Fruit fly (Drosophila melanogaster): Measurements from ENCODE around the gene CG43844.

Gene CG43844

DNA sequence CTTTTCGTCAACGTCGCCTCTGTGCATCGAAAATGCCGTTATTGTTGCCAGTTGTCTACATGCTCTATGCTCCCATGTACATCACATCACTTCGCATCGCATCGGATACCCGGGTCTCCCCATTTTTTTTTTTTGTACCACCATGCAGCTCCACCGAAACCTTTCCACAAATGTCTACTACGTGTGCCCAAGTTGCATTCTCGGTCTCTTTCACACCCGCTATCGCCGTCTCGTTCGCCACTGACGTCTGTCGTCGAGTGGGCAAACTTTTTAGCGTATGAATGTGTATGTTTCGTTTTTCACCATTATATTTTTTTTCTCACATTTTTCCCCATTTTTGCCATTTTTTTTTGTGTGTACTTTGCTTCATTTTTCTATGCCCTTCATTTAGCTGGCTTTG lies 3.1 kb downstream of the CG43844 start (continued):
- no peak for TF ChIP-seq Hr38 (GFP tag; optimal IDR thresholded peaks at IDR 0.05)
- TF ChIP-seq OdsH (GFP tag; optimal IDR thresholded peaks at IDR 0.05) = no peak
- TF ChIP-seq esn (GFP tag; optimal IDR thresholded peaks at IDR 0.05) = no peak
- no peak for TF ChIP-seq Hr39 (GFP tag; optimal IDR thresholded peaks at IDR 0.05)
- TF ChIP-seq spab (GFP tag; optimal IDR thresholded peaks at IDR 0.05) = peak; percentile 36
- peak; percentile 21 for TF ChIP-seq CG1621 (tag; optimal IDR thresholded peaks at IDR 0.05)
- TF ChIP-seq CG16779 (tag; optimal IDR thresholded peaks at IDR 0.05) = no peak
- no peak for TF ChIP-seq Sox15 (GFP tag; optimal IDR thresholded peaks at IDR 0.05)
- TF ChIP-seq dsx (GFP tag; optimal IDR thresholded peaks at IDR 0.05; ENCODE audit: poor library complexity, severe bottlenecking) = peak; percentile 17
- no peak for TF ChIP-seq lz (GFP tag; optimal IDR thresholded peaks at IDR 0.05)
- TF ChIP-seq fkh (GFP tag; optimal IDR thresholded peaks at IDR 0.05) = no peak

DNA sequence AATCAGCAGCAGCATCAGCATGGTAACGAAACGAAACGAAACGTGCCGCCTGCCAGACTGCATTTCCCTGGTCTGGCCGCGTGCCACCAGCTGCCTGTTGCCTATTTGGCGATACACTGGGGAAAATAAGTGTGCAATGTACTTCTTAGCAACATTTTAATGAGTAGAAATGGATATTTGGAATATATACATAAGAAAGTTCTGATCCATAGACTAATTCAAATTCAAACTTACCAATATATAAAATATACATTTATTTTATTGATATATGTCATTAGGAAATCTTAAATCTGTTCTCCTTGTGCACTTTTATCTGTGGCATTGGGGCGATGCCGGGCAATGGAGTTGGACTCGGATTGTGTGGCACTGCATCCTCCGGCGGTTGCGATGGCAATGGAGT lies 4.6 kb downstream of the CG43844 start:
- TF ChIP-seq CG34406 (GFP tag; optimal IDR thresholded peaks at IDR 0.05) = peak; percentile 51
- no peak for TF ChIP-seq CG6854 (GFP tag; optimal IDR thresholded peaks at IDR 0.05)
- TF ChIP-seq CG8319 (GFP tag; optimal IDR thresholded peaks at IDR 0.05) = peak; percentile 48
- TF ChIP-seq Eip78C (GFP tag) = peak; percentile 91
- peak; percentile 81 for TF ChIP-seq CG3919 (GFP tag; optimal IDR thresholded peaks at IDR 0.05)
- peak; percentile 70 for TF ChIP-seq acj6 (GFP tag; optimal IDR thresholded peaks at IDR 0.05)
- TF ChIP-seq Hr4 (GFP tag; optimal IDR thresholded peaks at IDR 0.05) = peak; percentile 90
- TF ChIP-seq CG16779 (tag; optimal IDR thresholded peaks at IDR 0.05) = peak; percentile 70
- TF ChIP-seq CG10631 (GFP tag; optimal IDR thresholded peaks at IDR 0.05) = peak; percentile 88
- TF ChIP-seq cyc (GFP tag; optimal IDR thresholded peaks at IDR 0.05) = no peak
- peak; percentile 88 for TF ChIP-seq Ets96B (tag; optimal IDR thresholded peaks at IDR 0.05)
- no peak for TF ChIP-seq fd85E (GFP tag; optimal IDR thresholded peaks at IDR 0.05)
- peak; percentile 73 for TF ChIP-seq CG1621 (tag; optimal IDR thresholded peaks at IDR 0.05)
- peak; percentile 88 for TF ChIP-seq eg (GFP tag; IDR thresholded peaks at IDR 0.05)
- TF ChIP-seq Hr39 (GFP tag; optimal IDR thresholded peaks at IDR 0.05) = no peak
- TF ChIP-seq ss (GFP tag; optimal IDR thresholded peaks at IDR 0.05) = peak; percentile 79 to 80
- TF ChIP-seq CG10669 (GFP tag; optimal IDR thresholded peaks at IDR 0.05) = peak; percentile 69
- TF ChIP-seq Eip93F (GFP tag; optimal IDR thresholded peaks at IDR 0.05) = no peak
- no peak for TF ChIP-seq CG31627 (GFP tag; optimal IDR thresholded peaks at IDR 0.05)
- TF ChIP-seq CG32006 (GFP tag; optimal IDR thresholded peaks at IDR 0.05) = peak; percentile 96
- peak; percentile 86 for TF ChIP-seq Lpt (GFP tag; optimal IDR thresholded peaks at IDR 0.05)
- TF ChIP-seq Ets21C (GFP tag; optimal IDR thresholded peaks at IDR 0.05) = no peak
- peak; percentile 73 for TF ChIP-seq fd59A (GFP tag; optimal IDR thresholded peaks at IDR 0.05)
- peak; percentile 35 for TF ChIP-seq CG9139 (GFP tag; optimal IDR thresholded peaks at IDR 0.05)
- TF ChIP-seq vri (GFP tag; optimal IDR thresholded peaks at IDR 0.05) = no peak
- TF ChIP-seq CG7368 (GFP tag; optimal IDR thresholded peaks at IDR 0.05) = peak; percentile 12
- TF ChIP-seq CG11294 (GFP tag; IDR thresholded peaks at IDR 0.05) = peak; percentile 65
- peak; percentile 58 for TF ChIP-seq CG8632 (GFP tag; optimal IDR thresholded peaks at IDR 0.05)
- peak; percentile 15 for TF ChIP-seq Sox15 (GFP tag; optimal IDR thresholded peaks at IDR 0.05)
- peak; percentile 76 for TF ChIP-seq net (GFP tag; optimal IDR thresholded peaks at IDR 0.05)
- TF ChIP-seq OdsH (GFP tag; optimal IDR thresholded peaks at IDR 0.05) = peak; percentile 80
- TF ChIP-seq Smox (GFP tag; optimal IDR thresholded peaks at IDR 0.05) = no peak
- peak; percentile 69 for TF ChIP-seq pdm3 (GFP tag; optimal IDR thresholded peaks at IDR 0.05)
- TF ChIP-seq CG6276 (GFP tag; optimal IDR thresholded peaks at IDR 0.05) = peak; percentile 87
- peak; percentile 84 for TF ChIP-seq achi (GFP tag; optimal IDR thresholded peaks at IDR 0.05)
- TF ChIP-seq Gug (GFP tag; IDR thresholded peaks at IDR 0.05) = peak; percentile 86
- peak; percentile 92 for TF ChIP-seq CG15336 (GFP tag; IDR thresholded peaks at IDR 0.05)
- peak; percentile 45 for TF ChIP-seq CG6792 (GFP tag; optimal IDR thresholded peaks at IDR 0.05)
- no peak for TF ChIP-seq CG11902 (GFP tag; optimal IDR thresholded peaks at IDR 0.05)
- TF ChIP-seq svp (GFP tag) = peak; percentile 64
- TF ChIP-seq lz (GFP tag; optimal IDR thresholded peaks at IDR 0.05) = peak; percentile 22
- peak; percentile 14 for TF ChIP-seq esn (GFP tag; optimal IDR thresholded peaks at IDR 0.05)
- peak; percentile 81 for TF ChIP-seq dac (GFP tag; optimal IDR thresholded peaks at IDR 0.05)
- peak; percentile 89 for TF ChIP-seq CG4318 (GFP tag; optimal IDR thresholded peaks at IDR 0.05)
- TF ChIP-seq Sox102F (GFP tag; optimal IDR thresholded peaks at IDR 0.05) = no peak
- TF ChIP-seq spab (GFP tag; optimal IDR thresholded peaks at IDR 0.05) = peak; percentile 79
- TF ChIP-seq Hr38 (GFP tag; optimal IDR thresholded peaks at IDR 0.05) = no peak

All from whole organism, prepupa.